Worm (Caenorhabditis elegans) whole organism, L3 larva: ENCODE results near the gene skr-20.

Source experiments
- R02D3.7 ChIP-seq: fragments of 150-350 bp; optimal IDR thresholded peaks from 2 replicates; lab custom pipeline; 2014; ENCODE audit warnings: missing biosample characterization, missing genetic modification characterization
- aly-2 ChIP-seq: fragments of 150-350 bp; optimal IDR thresholded peaks from 2 replicates; lab custom pipeline; 2014; ENCODE audit warnings: missing biosample characterization, missing genetic modification characterization
- ama-1 ChIP-seq: fragments of 150-350 bp; optimal IDR thresholded peaks from 2 replicates; lab custom pipeline; 2018
- ceh-82 ChIP-seq: fragments of 150-350 bp; optimal IDR thresholded peaks from 2 replicates; lab custom pipeline; 2014; ENCODE audit warnings: missing biosample characterization, missing genetic modification characterization
- ceh-9 ChIP-seq: sonication (generic microtip); optimal IDR thresholded peaks from 2 replicates; lab custom pipeline; 2018; ENCODE audit warnings: missing biosample characterization, missing genetic modification characterization
- daf-12 ChIP-seq: fragments of 150-350 bp; optimal IDR thresholded peaks from 2 replicates; lab custom pipeline; 2014; ENCODE audit warnings: missing biosample characterization, missing genetic modification reagents, missing genetic modification characterization
- egl-27 ChIP-seq: sonication (generic microtip); optimal IDR thresholded peaks from 4 replicates; lab custom pipeline; 2017; ENCODE audit warnings: missing biosample characterization, missing genetic modification reagents, missing genetic modification characterization
- elt-1 ChIP-seq: fragments of 150-350 bp; optimal IDR thresholded peaks from 2 replicates; lab custom pipeline; 2014; ENCODE audit warnings: missing biosample characterization, missing genetic modification characterization
- elt-3 ChIP-seq, 3 experiments: fragments of 150-350 bp in 1 of 3; sonication (generic microtip) in 2 of 3; optimal IDR thresholded peaks; 2 replicates in 2 of 3; 4 replicates in 1 of 3; lab custom pipeline; 2014 to 2017; ENCODE audit warnings: missing biosample characterization in 3 of 3, missing genetic modification characterization in 3 of 3
- eor-1 ChIP-seq, 2 experiments: fragments of 150-350 bp; optimal IDR thresholded peaks; 2 replicates each; lab custom pipeline; 2014 to 2018; ENCODE audit warnings: missing biosample characterization in 2 of 2, missing genetic modification characterization in 2 of 2
- fkh-10 ChIP-seq: sonication (generic microtip); optimal IDR thresholded peaks from 2 replicates; lab custom pipeline; 2017; ENCODE audit warnings: missing biosample characterization, missing genetic modification reagents, missing genetic modification characterization
- fos-1 ChIP-seq: fragments of 150-350 bp; optimal IDR thresholded peaks from 2 replicates; lab custom pipeline; 2014; ENCODE audit warnings: missing biosample characterization, missing genetic modification characterization
- hmg-11 ChIP-seq: sonication (generic microtip); optimal IDR thresholded peaks from 2 replicates; lab custom pipeline; 2016; ENCODE audit warnings: missing genetic modification characterization, missing compliant biosample characterization
- jun-1 ChIP-seq: fragments of 150-350 bp; optimal IDR thresholded peaks from 2 replicates; lab custom pipeline; 2014; ENCODE audit warnings: missing biosample characterization, missing genetic modification reagents, missing genetic modification characterization
- lin-15B ChIP-seq: fragments of 150-350 bp; optimal IDR thresholded peaks from 2 replicates; lab custom pipeline; 2014; ENCODE audit warnings: missing biosample characterization, missing genetic modification characterization
- lin-39 ChIP-seq: fragments of 150-350 bp; optimal IDR thresholded peaks from 2 replicates; lab custom pipeline; 2018; ENCODE audit warnings: missing biosample characterization, missing genetic modification reagents, missing genetic modification characterization
- lsy-12 ChIP-seq: sonication (generic microtip); optimal IDR thresholded peaks from 2 replicates; lab custom pipeline; 2016; ENCODE audit warnings: mild to moderate bottlenecking, missing genetic modification characterization, missing compliant biosample characterization
- mml-1 ChIP-seq: fragments of 150-350 bp; sonication (generic microtip); optimal IDR thresholded peaks from 3 replicates; lab custom pipeline; 2014; ENCODE audit warnings: missing biosample characterization, missing genetic modification characterization
- nfya-1 ChIP-seq: sonication (generic microtip); optimal IDR thresholded peaks from 2 replicates; lab custom pipeline; 2017; ENCODE audit warnings: missing genetic modification characterization, mild to moderate bottlenecking, missing compliant biosample characterization, antibody characterized with exemption, moderate library complexity; ENCODE audit not compliant: insufficient read depth
- nhr-11 ChIP-seq: fragments of 150-350 bp; optimal IDR thresholded peaks from 2 replicates; lab custom pipeline; 2014; ENCODE audit warnings: missing biosample characterization, missing genetic modification characterization
- nhr-12 ChIP-seq: fragments of 150-350 bp; optimal IDR thresholded peaks from 2 replicates; lab custom pipeline; 2014; ENCODE audit warnings: missing biosample characterization, missing genetic modification characterization
- nhr-237 ChIP-seq: fragments of 150-350 bp; optimal IDR thresholded peaks from 2 replicates; lab custom pipeline; 2014; ENCODE audit warnings: missing biosample characterization, missing genetic modification characterization
- nhr-28 ChIP-seq: fragments of 150-350 bp; optimal IDR thresholded peaks from 2 replicates; lab custom pipeline; 2014; ENCODE audit warnings: missing biosample characterization, missing genetic modification characterization
- nhr-43 ChIP-seq: sonication (generic microtip); optimal IDR thresholded peaks from 2 replicates; lab custom pipeline; 2016; ENCODE audit warnings: mild to moderate bottlenecking, missing genetic modification characterization, missing compliant biosample characterization; ENCODE audit not compliant: poor library complexity, severe bottlenecking
- nhr-67 ChIP-seq: fragments of 150-350 bp; optimal IDR thresholded peaks from 2 replicates; lab custom pipeline; 2014; ENCODE audit warnings: missing biosample characterization, missing genetic modification characterization
- nhr-76 ChIP-seq: fragments of 150-350 bp; sonication (generic microtip); optimal IDR thresholded peaks from 5 replicates; lab custom pipeline; 2014; ENCODE audit warnings: missing biosample characterization, missing genetic modification characterization
- nhr-77 ChIP-seq: fragments of 150-350 bp; optimal IDR thresholded peaks from 2 replicates; lab custom pipeline; 2014; ENCODE audit warnings: missing biosample characterization, missing genetic modification characterization
- pha-4 ChIP-seq: fragments of 150-350 bp; optimal IDR thresholded peaks from 2 replicates; lab custom pipeline; 2014; ENCODE audit warnings: missing biosample characterization, missing genetic modification reagents, missing genetic modification characterization
- sea-2 ChIP-seq: fragments of 150-350 bp; sonication (generic microtip); optimal IDR thresholded peaks from 4 replicates; lab custom pipeline; 2014; ENCODE audit warnings: missing biosample characterization, missing genetic modification reagents, missing genetic modification characterization
- skn-1 ChIP-seq: fragments of 150-350 bp; optimal IDR thresholded peaks from 2 replicates; lab custom pipeline; 2014; ENCODE audit warnings: missing biosample characterization, missing genetic modification characterization
- snpc-4 ChIP-seq: fragments of 150-350 bp; optimal IDR thresholded peaks from 2 replicates; lab custom pipeline; 2014; ENCODE audit warnings: missing biosample characterization, missing genetic modification characterization
- tbx-2 ChIP-seq: sonication (generic microtip); optimal IDR thresholded peaks from 2 replicates; lab custom pipeline; 2016; ENCODE audit warnings: mild to moderate bottlenecking, missing genetic modification characterization, missing compliant biosample characterization
- unc-39 ChIP-seq: sonication (generic microtip); optimal IDR thresholded peaks from 4 replicates; lab custom pipeline; 2017; ENCODE audit warnings: missing biosample characterization, missing genetic modification characterization
- unc-62 ChIP-seq: fragments of 150-350 bp; sonication (generic microtip); optimal IDR thresholded peaks from 4 replicates; lab custom pipeline; 2014; ENCODE audit warnings: missing biosample characterization, missing genetic modification reagents, missing genetic modification characterization
- zag-1 ChIP-seq: fragments of 150-350 bp; optimal IDR thresholded peaks from 2 replicates; lab custom pipeline; 2014; ENCODE audit warnings: missing biosample characterization, missing genetic modification characterization
- ztf-11 ChIP-seq: fragments of 150-350 bp; optimal IDR thresholded peaks from 2 replicates; lab custom pipeline; 2014; ENCODE audit warnings: missing biosample characterization, missing genetic modification characterization

The skr-20 gene

DNA sequence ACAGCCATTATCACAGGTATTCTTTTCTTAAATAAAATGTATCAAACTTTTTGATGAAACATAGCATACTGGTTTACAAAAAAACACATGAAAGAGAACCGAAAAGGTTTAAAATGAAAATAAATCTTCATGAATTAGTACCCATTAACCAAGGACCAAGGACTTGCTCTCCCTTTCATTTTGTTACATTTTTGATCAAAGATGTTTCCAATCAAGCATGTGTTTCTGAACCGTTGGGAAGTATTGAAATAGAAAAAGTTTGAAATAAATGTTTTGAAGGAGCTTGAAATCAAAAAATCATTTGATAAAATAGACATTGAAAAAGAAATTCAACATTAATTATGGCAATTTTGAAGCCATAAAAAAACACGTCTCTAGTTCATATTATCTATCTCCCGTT lies 10.8 kb downstream of the skr-20 start:
- TF ChIP-seq nhr-67 (tag; lab: Kevin White, UChicago) = no peak
- TF ChIP-seq egl-27 (tag; lab: Kevin White, UChicago) = no peak
- no peak for TF ChIP-seq aly-2 (tag; lab: Kevin White, UChicago)
- TF ChIP-seq nfya-1 (tag; lab: Kevin White, UChicago) = no peak
- TF ChIP-seq lsy-12 (tag; lab: Kevin White, UChicago) = no peak
- TF ChIP-seq zag-1 (tag; lab: Kevin White, UChicago) = no peak
- TF ChIP-seq elt-1 (tag; lab: Kevin White, UChicago) = no peak
- TF ChIP-seq jun-1 = no peak
- TF ChIP-seq elt-3 (tag; optimal IDR thresholded peaks at IDR 0.05; lab: Kevin White, UChicago) = no peak
- no peak for TF ChIP-seq nhr-28 (tag; lab: Kevin White, UChicago)
- no peak for TF ChIP-seq nhr-11 (tag; lab: Kevin White, UChicago)
- TF ChIP-seq hmg-11 (tag; lab: Kevin White, UChicago) = no peak
- no peak for TF ChIP-seq pha-4 (tag; lab: Kevin White, UChicago)

DNA sequence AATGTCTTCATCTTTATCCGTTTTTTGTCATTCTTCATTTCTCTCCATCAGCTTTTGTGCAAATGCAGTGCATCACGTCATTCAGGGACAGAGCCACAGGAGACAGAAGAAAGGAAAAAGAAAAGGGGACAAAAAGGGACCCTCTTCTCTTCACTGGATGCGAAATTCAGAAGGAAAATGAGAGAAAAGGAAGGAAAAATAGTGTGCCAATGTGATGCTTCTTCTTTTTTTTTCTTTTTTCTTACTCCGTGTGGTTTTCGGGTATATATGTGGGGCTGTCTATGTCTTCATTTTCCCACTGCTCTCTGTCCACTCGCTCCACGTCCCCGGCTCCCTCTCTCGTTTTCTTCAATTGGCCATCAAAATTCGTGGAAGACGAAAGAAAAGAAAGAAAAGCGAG lies 12.9 kb downstream of the skr-20 start:
- no peak for TF ChIP-seq zag-1 (tag; lab: Kevin White, UChicago)
- TF ChIP-seq unc-39 (tag; lab: Kevin White, UChicago) = no peak
- TF ChIP-seq nhr-11 (tag; lab: Kevin White, UChicago) = peak; percentile 16
- peak; percentile 73 for TF ChIP-seq nfya-1 (tag; lab: Kevin White, UChicago)
- TF ChIP-seq daf-12 (tag; lab: Kevin White, UChicago) = no peak
- TF ChIP-seq unc-62 (GFP tag; lab: Kevin White, UChicago) = peak; percentile 21
- TF ChIP-seq jun-1 = no peak
- no peak for TF ChIP-seq mml-1 (tag; lab: Kevin White, UChicago)
- no peak for TF ChIP-seq nhr-43 (tag; lab: Kevin White, UChicago)
- peak; percentile 74 for TF ChIP-seq fkh-10 (GFP tag; lab: Kevin White, UChicago)
- no peak for TF ChIP-seq ztf-11
- TF ChIP-seq tbx-2 (tag; lab: Kevin White, UChicago) = no peak
- TF ChIP-seq hmg-11 (tag; lab: Kevin White, UChicago) = peak; percentile 63
- TF ChIP-seq lin-39 (tag; lab: Kevin White, UChicago) = peak; percentile 44

DNA sequence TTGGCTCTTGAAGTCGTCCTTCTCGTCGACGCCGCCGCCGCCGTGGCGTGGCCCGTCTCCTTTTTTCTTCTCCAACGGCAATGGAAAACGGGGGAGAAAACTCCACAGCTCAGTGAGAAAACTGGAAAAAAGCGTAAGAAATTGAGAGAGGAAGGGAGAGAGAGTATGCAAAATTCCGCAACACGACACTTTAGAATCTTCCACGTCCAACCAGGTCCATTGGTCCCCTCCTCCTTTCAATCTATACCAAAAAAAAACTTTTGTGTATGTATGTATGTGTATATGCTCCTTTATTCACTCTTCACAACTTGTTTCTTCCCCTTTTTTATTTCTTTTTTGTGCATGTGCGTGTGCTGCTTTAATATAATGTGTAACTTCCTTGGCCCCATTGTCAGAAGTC lies 14.3 kb downstream of the skr-20 start:
- TF ChIP-seq ama-1 (no peak), fkh-10 (GFP tag; lab: Kevin White, UChicago) (peak; percentile 1), nhr-77 (tag; lab: Kevin White, UChicago) (no peak), ceh-9 (tag; lab: Kevin White, UChicago) (no peak), unc-39 (tag; lab: Kevin White, UChicago) (no peak), nhr-76 (no peak), fos-1 (tag; lab: Kevin White, UChicago) (no peak), nhr-237 (tag; lab: Kevin White, UChicago) (no peak), nfya-1 (tag; lab: Kevin White, UChicago) (peak; percentile 28), ztf-11 (no peak), egl-27 (tag; lab: Kevin White, UChicago) (no peak), ceh-82 (tag; lab: Kevin White, UChicago) (no peak)

DNA sequence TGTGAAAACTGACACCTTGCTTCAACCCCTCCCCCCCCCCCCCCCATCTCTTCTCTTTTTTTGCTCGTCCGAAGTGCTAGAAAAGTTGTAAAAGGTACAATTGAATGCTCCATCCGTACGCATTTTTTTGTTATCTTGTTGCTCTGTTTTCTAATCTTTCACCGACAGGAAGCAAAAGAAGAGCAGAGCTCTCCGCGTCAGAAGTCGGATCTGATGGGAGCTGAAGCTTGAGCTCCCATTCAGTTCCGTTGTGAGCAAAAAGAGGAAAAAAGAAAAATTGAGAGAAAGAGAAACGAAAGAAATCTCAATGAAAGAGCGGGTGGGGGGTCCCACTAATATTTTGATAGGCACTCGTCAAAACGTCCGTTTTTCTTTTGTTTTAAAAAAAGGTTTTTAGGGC lies 16.4 kb downstream of the skr-20 start:
- peak; percentile 7 for TF ChIP-seq nfya-1 (tag; lab: Kevin White, UChicago)
- no peak for TF ChIP-seq hmg-11 (tag; lab: Kevin White, UChicago)
- TF ChIP-seq lin-15B (tag; lab: Kevin White, UChicago) = no peak
- peak; percentile 16 for TF ChIP-seq lin-39 (tag; lab: Kevin White, UChicago)
- no peak for TF ChIP-seq R02D3.7 (tag; lab: Kevin White, UChicago)
- TF ChIP-seq snpc-4 (tag; lab: Kevin White, UChicago) = no peak
- TF ChIP-seq, all 47 proteins: peak for 2

DNA sequence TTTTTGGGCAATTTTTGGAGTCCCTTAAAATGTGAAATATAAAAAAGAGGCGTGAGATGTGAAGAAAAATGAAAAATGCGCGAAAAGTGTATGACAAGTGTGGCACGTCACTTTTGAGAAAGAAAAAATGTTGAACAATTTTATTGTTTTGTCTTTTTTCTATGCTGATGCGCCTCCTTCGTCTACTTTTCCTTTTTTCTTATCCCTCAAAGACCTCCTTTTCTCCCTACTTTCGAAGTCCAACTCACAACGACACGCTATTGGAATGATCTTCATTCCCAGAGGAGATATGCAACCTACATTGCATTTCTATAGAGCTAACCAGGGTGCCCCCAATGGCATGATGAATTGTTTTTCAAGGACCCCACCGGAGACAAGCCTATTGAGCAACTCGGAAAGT lies 17.3 kb downstream of the skr-20 start:
- TF ChIP-seq unc-62 (GFP tag; lab: Kevin White, UChicago) (no peak), eor-1 (tag; optimal IDR thresholded peaks at IDR 0.05; lab: Kevin White, UChicago) (no peak), skn-1 (no peak), sea-2 (GFP tag; lab: Kevin White, UChicago) (no peak), nhr-12 (tag; lab: Kevin White, UChicago) (no peak), lin-39 (tag; lab: Kevin White, UChicago) (peak; percentile 32), nhr-43 (tag; lab: Kevin White, UChicago) (no peak)
